Worm (Caenorhabditis elegans) whole organism, L4 larva: Measurements from ENCODE around the gene cec-4.

Experiments
- D1046.2 ChIP-seq: fragments of 200-800 bp; sonication (Bioruptor generic); IDR thresholded peaks from 2 replicates; pipeline ENCODE4 v1.3.6; 2022; ENCODE audit warnings: missing genetic modification characterization, missing compliant biosample characterization
- F10B5.3 ChIP-seq: sonication (generic microtip); optimal IDR thresholded peaks from 2 replicates; lab custom pipeline; 2016; ENCODE audit warnings: mild to moderate bottlenecking, missing genetic modification characterization, missing compliant biosample characterization
- F26F4.8 ChIP-seq: fragments of 200-800 bp; sonication (Bioruptor generic); conservative IDR thresholded peaks from 2 replicates; pipeline ENCODE4 v1.3.6; 2022; ENCODE audit warnings: missing genetic modification characterization, missing compliant biosample characterization
- R02D3.7 ChIP-seq: fragments of 150-350 bp; sonication (generic microtip); optimal IDR thresholded peaks from 3 replicates; lab custom pipeline; 2014; ENCODE audit warnings: missing biosample characterization, missing genetic modification characterization
- T20F7.1 ChIP-seq: fragments of 200-800 bp; sonication (Bioruptor generic); optimal IDR thresholded peaks from 2 replicates; lab custom pipeline; 2018; ENCODE audit warnings: mild to moderate bottlenecking, missing genetic modification characterization, missing compliant biosample characterization
- Y75B8A.6 ChIP-seq: fragments of 200-800 bp; sonication (Bioruptor generic); IDR thresholded peaks from 2 replicates; pipeline ENCODE4 v1.3.6; 2022; ENCODE audit warnings: missing genetic modification reagents, missing genetic modification characterization, missing compliant biosample characterization
- ZK337.2 ChIP-seq: fragments of 200-800 bp; sonication (Bioruptor generic); IDR thresholded peaks from 2 replicates; pipeline ENCODE4 v1.3.6; 2022; ENCODE audit warnings: missing genetic modification reagents, missing genetic modification characterization, missing compliant biosample characterization
- ZK546.5 ChIP-seq, 2 experiments: sonication (generic microtip); optimal IDR thresholded peaks; 2 replicates each; lab custom pipeline; 2017; ENCODE audit warnings: missing biosample characterization in 2 of 2, missing genetic modification characterization in 2 of 2
- aha-1 ChIP-seq: fragments of 150-350 bp; peaks from one replicate; lab custom pipeline; 2014; ENCODE audit warnings: missing biosample characterization, missing genetic modification characterization
- arid-1 ChIP-seq: fragments of 200-800 bp; sonication (Bioruptor generic); conservative IDR thresholded peaks from 2 replicates; pipeline ENCODE4 v1.3.6; 2022; ENCODE audit warnings: missing genetic modification reagents, missing genetic modification characterization, missing compliant biosample characterization
- attf-4 ChIP-seq: sonication (generic microtip); optimal IDR thresholded peaks from 3 replicates; lab custom pipeline; 2017; ENCODE audit warnings: missing biosample characterization, missing genetic modification characterization
- ceh-20 ChIP-seq: fragments of 200-800 bp; sonication (Bioruptor generic); IDR thresholded peaks from 2 replicates; pipeline ENCODE4 v1.3.6; 2022; ENCODE audit warnings: missing genetic modification reagents, missing genetic modification characterization, missing compliant biosample characterization
- ceh-32 ChIP-seq: sonication (generic microtip); optimal IDR thresholded peaks from 2 replicates; lab custom pipeline; 2016; ENCODE audit warnings: mild to moderate bottlenecking, missing genetic modification characterization, missing compliant biosample characterization; ENCODE audit not compliant: poor library complexity
- ceh-82 ChIP-seq: sonication (generic microtip); optimal IDR thresholded peaks from 2 replicates; lab custom pipeline; 2017; ENCODE audit warnings: missing biosample characterization, missing genetic modification characterization
- cey-2 ChIP-seq: sonication (generic microtip); optimal IDR thresholded peaks from 3 replicates; lab custom pipeline; 2017; ENCODE audit warnings: missing genetic modification characterization, mild to moderate bottlenecking, missing compliant biosample characterization, antibody characterized with exemption, borderline replicate concordance; ENCODE audit not compliant: insufficient read depth
- daf-16 ChIP-seq, 3 experiments: sonication (generic microtip); optimal IDR thresholded peaks; 2 replicates each; lab custom pipeline; 2016 to 2017; ENCODE audit warnings: missing genetic modification characterization in 3 of 3, missing genetic modification reagents in 3 of 3, mild to moderate bottlenecking in 2 of 3, missing compliant biosample characterization in 2 of 3, missing biosample characterization in 1 of 3, moderate library complexity in 1 of 3
- dmd-6 ChIP-seq: fragments of 200-800 bp; sonication (Bioruptor generic); IDR thresholded peaks from 2 replicates; pipeline ENCODE4 v1.3.6; 2022; ENCODE audit warnings: missing genetic modification reagents, missing genetic modification characterization, missing compliant biosample characterization
- dmd-8 ChIP-seq: fragments of 200-800 bp; sonication (Bioruptor generic); IDR thresholded peaks from 2 replicates; pipeline ENCODE4 v1.3.6; 2022; ENCODE audit warnings: missing genetic modification characterization, missing compliant biosample characterization
- hif-1 ChIP-seq, 2 experiments: sonication (generic microtip); optimal IDR thresholded peaks; 2 replicates each; lab custom pipeline; 2016 to 2017; ENCODE audit warnings: missing compliant biosample characterization in 2 of 2, missing genetic modification characterization in 2 of 2, missing genetic modification reagents in 2 of 2, missing genotype in 2 of 2, mild to moderate bottlenecking in 1 of 2
- hlh-11 ChIP-seq: fragments of 200-800 bp; sonication (Bioruptor generic); optimal IDR thresholded peaks from 2 replicates; lab custom pipeline; 2018; ENCODE audit warnings: mild to moderate bottlenecking, missing genetic modification characterization, missing compliant biosample characterization
- hlh-30 ChIP-seq: sonication (generic microtip); optimal IDR thresholded peaks from 2 replicates; lab custom pipeline; 2017; ENCODE audit warnings: antibody characterized with exemption, mild to moderate bottlenecking, missing genetic modification characterization, missing compliant biosample characterization; ENCODE audit not compliant: insufficient read depth
- lim-7 ChIP-seq: fragments of 200-800 bp; sonication (Bioruptor generic); IDR thresholded peaks from 2 replicates; pipeline ENCODE4 v1.3.6; 2022; ENCODE audit warnings: missing genetic modification characterization, missing compliant biosample characterization
- lin-1 ChIP-seq: fragments of 200-800 bp; sonication (Bioruptor generic); IDR thresholded peaks from 2 replicates; pipeline ENCODE4 v1.3.6; 2022; ENCODE audit warnings: missing genetic modification reagents, missing genetic modification characterization, missing compliant biosample characterization
- lin-13 ChIP-seq: fragments of 150-350 bp; optimal IDR thresholded peaks from 2 replicates; lab custom pipeline; 2014; ENCODE audit warnings: missing biosample characterization, missing genetic modification reagents, missing genetic modification characterization
- lin-15B ChIP-seq: fragments of 150-350 bp; sonication (generic microtip); optimal IDR thresholded peaks from 3 replicates; lab custom pipeline; 2014; ENCODE audit warnings: missing biosample characterization, missing genetic modification characterization
- lin-38 ChIP-seq: fragments of 200-800 bp; sonication (Bioruptor generic); IDR thresholded peaks from 2 replicates; pipeline ENCODE4 v1.3.6; 2022; ENCODE audit warnings: missing genetic modification reagents, missing genetic modification characterization, missing compliant biosample characterization
- lir-3 ChIP-seq: sonication (generic microtip); optimal IDR thresholded peaks from 2 replicates; lab custom pipeline; 2016; ENCODE audit warnings: mild to moderate bottlenecking, missing genetic modification characterization, missing compliant biosample characterization
- lsy-2 ChIP-seq, 2 experiments: fragments of 150-350 bp in 1 of 2; sonication (generic microtip) in 1 of 2; optimal IDR thresholded peaks; 2 replicates each; lab custom pipeline; 2014 to 2017; ENCODE audit warnings: missing biosample characterization in 2 of 2, missing genetic modification characterization in 2 of 2
- mep-1 ChIP-seq: fragments of 150-350 bp; sonication (generic microtip); optimal IDR thresholded peaks from 3 replicates; lab custom pipeline; 2014; ENCODE audit warnings: missing biosample characterization, missing genetic modification characterization
- mxl-2 ChIP-seq: fragments of 200-800 bp; sonication (Bioruptor generic); conservative IDR thresholded peaks from 2 replicates; pipeline ENCODE4 v1.3.6; 2022; ENCODE audit warnings: missing genetic modification reagents, missing genetic modification characterization, missing compliant biosample characterization
- nhr-11 ChIP-seq: fragments of 150-350 bp; optimal IDR thresholded peaks from 2 replicates; lab custom pipeline; 2014; ENCODE audit warnings: missing biosample characterization, missing genetic modification characterization
- nhr-237 ChIP-seq: sonication (generic microtip); optimal IDR thresholded peaks from 2 replicates; lab custom pipeline; 2017; ENCODE audit warnings: missing biosample characterization, missing genetic modification characterization
- nhr-25 ChIP-seq: sonication (generic microtip); optimal IDR thresholded peaks from 2 replicates; lab custom pipeline; 2017; ENCODE audit warnings: missing genetic modification characterization, mild to moderate bottlenecking, missing compliant biosample characterization, antibody characterized with exemption, moderate library complexity, borderline replicate concordance; ENCODE audit not compliant: insufficient read depth
- nhr-6 ChIP-seq: fragments of 150-350 bp; optimal IDR thresholded peaks from 2 replicates; lab custom pipeline; 2014; ENCODE audit warnings: missing biosample characterization, missing genetic modification characterization
- nhr-76 ChIP-seq: fragments of 150-350 bp; optimal IDR thresholded peaks from 2 replicates; lab custom pipeline; 2014; ENCODE audit warnings: missing biosample characterization, missing genetic modification characterization
- nhr-77 ChIP-seq: fragments of 150-350 bp; optimal IDR thresholded peaks from 2 replicates; lab custom pipeline; 2014; ENCODE audit warnings: missing biosample characterization, missing genetic modification characterization
- php-3 ChIP-seq: fragments of 200-800 bp; sonication (Bioruptor generic); IDR thresholded peaks from 2 replicates; pipeline ENCODE4 v1.3.6; 2022; ENCODE audit warnings: missing genetic modification reagents, missing genetic modification characterization, missing compliant biosample characterization
- rbr-2 ChIP-seq: sonication (generic microtip); optimal IDR thresholded peaks from 2 replicates; lab custom pipeline; 2016; ENCODE audit warnings: missing genotype, missing genetic modification characterization, missing compliant biosample characterization
- saeg-2 ChIP-seq: fragments of 200-800 bp; sonication (Bioruptor generic); IDR thresholded peaks from 2 replicates; pipeline ENCODE4 v1.3.6; 2022; ENCODE audit warnings: missing genetic modification reagents, missing genetic modification characterization, missing compliant biosample characterization
- spr-1 ChIP-seq: sonication (generic microtip); optimal IDR thresholded peaks from 2 replicates; lab custom pipeline; 2016; ENCODE audit warnings: mild to moderate bottlenecking, missing genetic modification characterization, missing compliant biosample characterization
- spr-3 ChIP-seq: fragments of 200-800 bp; sonication (Bioruptor generic); optimal IDR thresholded peaks from 2 replicates; lab custom pipeline; 2018; ENCODE audit warnings: mild to moderate bottlenecking, missing genetic modification characterization, missing compliant biosample characterization
- tag-97 ChIP-seq: fragments of 200-800 bp; sonication (Bioruptor generic); IDR thresholded peaks from 2 replicates; pipeline ENCODE4 v1.3.6; 2022; ENCODE audit warnings: missing genetic modification characterization, missing compliant biosample characterization
- unc-62 ChIP-seq, 3 experiments: fragments of 150-350 bp in 1 of 3; sonication (generic microtip); optimal IDR thresholded peaks in 2 of 3; peaks in 1 of 3; 1 replicate in 1 of 3; 2 replicates in 2 of 3; lab custom pipeline; 2014 to 2017; ENCODE audit warnings: missing biosample characterization in 3 of 3, missing genetic modification characterization in 3 of 3, missing genetic modification reagents in 3 of 3, missing genotype in 1 of 3
- zfp-2 ChIP-seq: sonication (generic microtip); optimal IDR thresholded peaks from 2 replicates; lab custom pipeline; 2016; ENCODE audit warnings: mild to moderate bottlenecking, missing genetic modification characterization, missing compliant biosample characterization
- zfp-3 ChIP-seq: fragments of 200-800 bp; sonication (Bioruptor generic); conservative IDR thresholded peaks from 2 replicates; pipeline ENCODE4 v1.3.6; 2022; ENCODE audit warnings: missing genetic modification reagents, missing genetic modification characterization, missing compliant biosample characterization
- ztf-11 ChIP-seq: fragments of 150-350 bp; optimal IDR thresholded peaks from 2 replicates; lab custom pipeline; 2014; ENCODE audit warnings: missing biosample characterization, missing genetic modification characterization

cec-4 gene

ce11 chrIV:7551254-7551653, 24.3 kb upstream of the cec-4 start:
- TF ChIP-seq attf-4 (tag; lab: Kevin White, UChicago) (no peak), nhr-6 (tag; lab: Kevin White, UChicago) (no peak), dmd-8 (GFP tag; lab: Robert Waterston, UW) (no peak), lin-38 (GFP tag; lab: Robert Waterston, UW) (peak; percentile 41), ceh-20 (no peak), arid-1 (no peak), mxl-2 (GFP tag; lab: Robert Waterston, UW) (no peak), hif-1 (tag; optimal IDR thresholded peaks at IDR 0.05; lab: Kevin White, UChicago) (no peak), rbr-2 (tag; lab: Kevin White, UChicago) (no peak), F10B5.3 (no peak), dmd-6 (GFP tag; lab: Robert Waterston, UW) (no peak), daf-16 (GFP tag; optimal IDR thresholded peaks at IDR 0.05; lab: Kevin White, UChicago) (no peak), daf-16 (tag; optimal IDR thresholded peaks at IDR 0.05; lab: Kevin White, UChicago) (peak; percentile 30), lin-15B (tag; lab: Kevin White, UChicago) (no peak), ceh-82 (tag; lab: Kevin White, UChicago) (no peak), lim-7 (GFP tag; lab: Robert Waterston, UW) (no peak), Y75B8A.6 (GFP tag; lab: Robert Waterston, UW) (no peak), spr-3 (no peak), R02D3.7 (no peak), lin-1 (GFP tag; lab: Robert Waterston, UW) (no peak), lin-13 (GFP tag; lab: Kevin White, UChicago) (no peak), D1046.2 (GFP tag; lab: Robert Waterston, UW) (no peak), ZK546.5 (tag; optimal IDR thresholded peaks at IDR 0.05; lab: Kevin White, UChicago) (no peak), zfp-2 (tag; lab: Kevin White, UChicago) (no peak), nhr-76 (tag; lab: Kevin White, UChicago) (no peak), aha-1 (tag; lab: Kevin White, UChicago) (peak; percentile 83), hlh-30 (tag; lab: Kevin White, UChicago) (no peak), ztf-11 (tag; lab: Kevin White, UChicago) (no peak), ceh-32 (tag; lab: Kevin White, UChicago) (no peak), cey-2 (tag; lab: Kevin White, UChicago) (no peak), T20F7.1 (GFP tag; lab: Kevin White, UChicago) (peak; percentile 30), zfp-3 (GFP tag; lab: Robert Waterston, UW) (0 out of 2 replicates have a peak, but pooled peaks have one; percentile 24), nhr-25 (no peak), php-3 (GFP tag; lab: Robert Waterston, UW) (no peak), hlh-11 (no peak)
- TF ChIP-seq, all 104 proteins: peak for 5

- peak; percentile 70 for TF ChIP-seq aha-1 (tag; lab: Kevin White, UChicago)
- no peak for TF ChIP-seq ceh-82 (tag; lab: Kevin White, UChicago)
- TF ChIP-seq saeg-2 (GFP tag; lab: Robert Waterston, UW): no peak
- peak in 1 of 2 experiments; percentile 74 for TF ChIP-seq unc-62 (GFP tag; optimal IDR thresholded peaks at IDR 0.05 in 1 of 2; lab: Kevin White, UChicago)
- TF ChIP-seq unc-62 (tag; optimal IDR thresholded peaks at IDR 0.05; lab: Kevin White, UChicago): no peak
These were observed 23.4 kb upstream of the cec-4 start for ce11 chrIV:7552100-7552499.

- TF ChIP-seq F26F4.8 (no peak), lim-7 (GFP tag; lab: Robert Waterston, UW) (no peak), lsy-2 (tag; optimal IDR thresholded peaks at IDR 0.05; lab: Kevin White, UChicago) (peak in 1 of 2 experiments; percentile 40), mxl-2 (GFP tag; lab: Robert Waterston, UW) (no peak), mep-1 (peak; percentile 66), hlh-30 (tag; lab: Kevin White, UChicago) (peak; percentile 27), nhr-77 (peak; percentile 66), zfp-3 (GFP tag; lab: Robert Waterston, UW) (no peak), tag-97 (no peak), ZK337.2 (GFP tag; lab: Robert Waterston, UW) (no peak), lir-3 (tag; lab: Kevin White, UChicago) (no peak), spr-1 (tag; lab: Kevin White, UChicago) (no peak), arid-1 (no peak), nhr-237 (no peak), nhr-11 (tag; lab: Kevin White, UChicago) (peak; percentile 67), nhr-6 (tag; lab: Kevin White, UChicago) (no peak), ceh-20 (no peak)
These were observed 22.5 kb upstream of the cec-4 start, which contains the start of gene dif-1 for ce11 chrIV:7552958-7553553. Gene dif-1, minus strand, starts transcription at chrIV:7553008.
